Worm (Caenorhabditis elegans) whole organism, young adult: ENCODE results near the gene H39E23.2.

ENCODE experiments used
- B0019.2 ChIP-seq: fragments of 200-800 bp; sonication (Bioruptor generic); conservative IDR thresholded peaks from 2 replicates; pipeline ENCODE4 v1.3.6; 2022; ENCODE audit warnings: missing genetic modification reagents, missing genetic modification characterization, missing compliant biosample characterization
- C06A6.2 ChIP-seq: fragments of 200-800 bp; sonication (Bioruptor generic); conservative IDR thresholded peaks from 2 replicates; pipeline ENCODE4 v1.3.6; 2022; ENCODE audit warnings: missing genetic modification characterization, missing compliant biosample characterization
- F49E8.2 ChIP-seq: sonication (generic microtip); optimal IDR thresholded peaks from 3 replicates; lab custom pipeline; 2017; ENCODE audit warnings: missing genetic modification characterization, mild to moderate bottlenecking, missing compliant biosample characterization, antibody characterized with exemption, moderate library complexity; ENCODE audit not compliant: insufficient read depth
- F52B5.7 ChIP-seq: sonication (generic microtip); optimal IDR thresholded peaks from 2 replicates; lab custom pipeline; 2016; ENCODE audit warnings: mild to moderate bottlenecking, missing genetic modification characterization, missing compliant biosample characterization
- T26A5.8 ChIP-seq: sonication (generic microtip); optimal IDR thresholded peaks from 2 replicates; lab custom pipeline; 2016; ENCODE audit warnings: missing genetic modification characterization, missing compliant biosample characterization
- Y53F4B.3 ChIP-seq: fragments of 200-800 bp; sonication (Bioruptor generic); IDR thresholded peaks from 2 replicates; pipeline ENCODE4 v1.3.6; 2022; ENCODE audit warnings: missing genetic modification reagents, missing genetic modification characterization, missing compliant biosample characterization
- Y53G8AR.9 ChIP-seq: fragments of 200-800 bp; sonication (Bioruptor generic); conservative IDR thresholded peaks from 2 replicates; pipeline ENCODE4 v1.3.6; 2022; ENCODE audit warnings: missing genetic modification reagents, missing genetic modification characterization, missing compliant biosample characterization
- Y67H2A.10 ChIP-seq: fragments of 200-800 bp; sonication (Bioruptor generic); conservative IDR thresholded peaks from 2 replicates; pipeline ENCODE4 v1.3.6; 2022; ENCODE audit warnings: missing genetic modification reagents, missing genetic modification characterization, missing compliant biosample characterization
- ama-1 ChIP-seq, 3 experiments: fragments of 150-350 bp in 1 of 3; sonication (generic microtip) in 2 of 3; optimal IDR thresholded peaks; 2 replicates each; lab custom pipeline; 2014 to 2018; ENCODE audit warnings: missing biosample characterization in 2 of 3, missing genetic modification characterization in 2 of 3, missing genetic modification reagents in 2 of 3
- athp-1 ChIP-seq: sonication (generic microtip); optimal IDR thresholded peaks from 2 replicates; lab custom pipeline; 2017; ENCODE audit warnings: mild to moderate bottlenecking, missing genetic modification characterization, missing compliant biosample characterization
- attf-3 ChIP-seq: fragments of 200-800 bp; sonication (Bioruptor generic); conservative IDR thresholded peaks from 2 replicates; pipeline ENCODE4 v1.3.6; 2022; ENCODE audit warnings: missing genetic modification reagents, missing genetic modification characterization, missing compliant biosample characterization
- attf-6 ChIP-seq: fragments of 200-800 bp; sonication (Bioruptor generic); IDR thresholded peaks from 2 replicates; pipeline ENCODE4 v1.3.6; 2022; ENCODE audit warnings: missing genetic modification reagents, missing genetic modification characterization, missing compliant biosample characterization
- bed-1 ChIP-seq: fragments of 200-800 bp; sonication (Bioruptor generic); IDR thresholded peaks from 2 replicates; pipeline ENCODE4 v1.3.6; 2022; ENCODE audit warnings: missing genetic modification reagents, missing genetic modification characterization, missing compliant biosample characterization
- cebp-1 ChIP-seq, 2 experiments: fragments of 200-800 bp in 1 of 2; sonication (Bioruptor generic) in 1 of 2; sonication (generic microtip) in 1 of 2; IDR thresholded peaks in 1 of 2; optimal IDR thresholded peaks in 1 of 2; 2 replicates each; pipeline versions ENCODE4 v1.3.6 to Lab custom; 2017 to 2022; ENCODE audit warnings: missing compliant biosample characterization in 2 of 2, missing genetic modification characterization in 2 of 2, mild to moderate bottlenecking in 1 of 2, missing genetic modification reagents in 1 of 2, moderate library complexity in 1 of 2
- cebp-2 ChIP-seq: fragments of 200-800 bp; sonication (Bioruptor generic); IDR thresholded peaks from 2 replicates; pipeline ENCODE4 v1.3.6; 2022; ENCODE audit warnings: missing genetic modification characterization, missing compliant biosample characterization
- ceh-58 ChIP-seq: fragments of 200-800 bp; sonication (Bioruptor generic); IDR thresholded peaks from 2 replicates; pipeline ENCODE4 v1.3.6; 2022; ENCODE audit warnings: missing genetic modification characterization, missing compliant biosample characterization
- ceh-91 ChIP-seq: fragments of 200-800 bp; sonication (Bioruptor generic); IDR thresholded peaks from 2 replicates; pipeline ENCODE4 v1.3.6; 2022; ENCODE audit warnings: missing genetic modification reagents, missing genetic modification characterization, missing compliant biosample characterization
- chd-7 ChIP-seq: sonication (generic microtip); optimal IDR thresholded peaks from 2 replicates; lab custom pipeline; 2016; ENCODE audit warnings: mild to moderate bottlenecking, missing genetic modification characterization, moderate library complexity, missing compliant biosample characterization
- die-1 ChIP-seq: sonication (generic microtip); optimal IDR thresholded peaks from 2 replicates; lab custom pipeline; 2016; ENCODE audit warnings: missing genotype, mild to moderate bottlenecking, missing genetic modification characterization, missing compliant biosample characterization
- dox-1 ChIP-seq: fragments of 200-800 bp; sonication (Bioruptor generic); IDR thresholded peaks from 2 replicates; pipeline ENCODE4 v1.3.6; 2022; ENCODE audit warnings: missing genetic modification reagents, missing genetic modification characterization, missing compliant biosample characterization
- dpff-1 ChIP-seq: sonication (generic microtip); optimal IDR thresholded peaks from 2 replicates; lab custom pipeline; 2017; ENCODE audit warnings: mild to moderate bottlenecking, missing genetic modification characterization, missing compliant biosample characterization
- dpl-1 ChIP-seq: fragments of 150-350 bp; optimal IDR thresholded peaks from 2 replicates; lab custom pipeline; 2014; ENCODE audit warnings: missing biosample characterization, missing genetic modification reagents, missing genetic modification characterization
- efl-1 ChIP-seq: fragments of 150-350 bp; optimal IDR thresholded peaks from 2 replicates; lab custom pipeline; 2014; ENCODE audit warnings: missing biosample characterization, missing genetic modification reagents, missing genetic modification characterization
- egl-44 ChIP-seq: fragments of 200-800 bp; sonication (Bioruptor generic); IDR thresholded peaks from 2 replicates; pipeline ENCODE4 v1.3.6; 2022; ENCODE audit warnings: missing genetic modification reagents, missing genetic modification characterization, missing compliant biosample characterization
- egrh-3 ChIP-seq: fragments of 200-800 bp; sonication (Bioruptor generic); IDR thresholded peaks from 2 replicates; pipeline ENCODE4 v1.3.6; 2022; ENCODE audit warnings: missing genetic modification reagents, missing genetic modification characterization, missing compliant biosample characterization
- ekl-4 ChIP-seq: fragments of 200-800 bp; sonication (Bioruptor generic); IDR thresholded peaks from 2 replicates; pipeline ENCODE4 v1.3.6; 2022; ENCODE audit warnings: missing genetic modification reagents, missing genetic modification characterization, missing compliant biosample characterization
- hmg-1.2 ChIP-seq: fragments of 200-800 bp; sonication (Bioruptor generic); IDR thresholded peaks from 2 replicates; pipeline ENCODE4 v1.3.6; 2022; ENCODE audit warnings: missing genetic modification reagents, missing genetic modification characterization, missing compliant biosample characterization
- hmg-20 ChIP-seq: fragments of 200-800 bp; sonication (Bioruptor generic); IDR thresholded peaks from 2 replicates; pipeline ENCODE4 v1.3.6; 2022; ENCODE audit warnings: missing genetic modification reagents, missing genetic modification characterization, missing compliant biosample characterization
- hsf-1 ChIP-seq: fragments of 200-800 bp; sonication (Bioruptor generic); IDR thresholded peaks from 2 replicates; pipeline ENCODE4 v1.3.6; 2022; ENCODE audit warnings: missing genetic modification reagents, missing genetic modification characterization, missing compliant biosample characterization
- lag-1 ChIP-seq: fragments of 200-800 bp; sonication (Bioruptor generic); IDR thresholded peaks from 2 replicates; pipeline ENCODE4 v1.3.6; 2022; ENCODE audit warnings: missing genetic modification reagents, missing genetic modification characterization, missing compliant biosample characterization
- let-607 ChIP-seq, 2 experiments: fragments of 200-800 bp in 1 of 2; sonication (Bioruptor generic) in 1 of 2; sonication (generic microtip) in 1 of 2; optimal IDR thresholded peaks; 2 replicates each; lab custom pipeline; 2016 to 2018; ENCODE audit warnings: mild to moderate bottlenecking in 2 of 2, missing compliant biosample characterization in 2 of 2, missing genetic modification characterization in 2 of 2, moderate library complexity in 2 of 2, missing genotype in 1 of 2
- lsy-27 ChIP-seq: sonication (generic microtip); optimal IDR thresholded peaks from 2 replicates; lab custom pipeline; 2017; ENCODE audit warnings: missing genetic modification characterization, mild to moderate bottlenecking, missing compliant biosample characterization, antibody characterized with exemption, missing genotype, borderline replicate concordance; ENCODE audit not compliant: insufficient read depth
- madf-3 ChIP-seq: fragments of 200-800 bp; sonication (Bioruptor generic); IDR thresholded peaks from 2 replicates; pipeline ENCODE4 v1.3.6; 2022; ENCODE audit warnings: missing genetic modification reagents, missing genetic modification characterization, missing compliant biosample characterization
- nfya-1 ChIP-seq: sonication (generic microtip); optimal IDR thresholded peaks from 2 replicates; lab custom pipeline; 2017; ENCODE audit warnings: antibody characterized with exemption, missing compliant biosample characterization, missing genetic modification characterization, borderline replicate concordance; ENCODE audit not compliant: insufficient read depth
- nhr-90 ChIP-seq: sonication (generic microtip); optimal IDR thresholded peaks from 2 replicates; lab custom pipeline; 2016; ENCODE audit warnings: missing genotype, mild to moderate bottlenecking, missing genetic modification characterization, missing compliant biosample characterization
- pha-4 ChIP-seq: fragments of 150-350 bp; sonication (generic microtip); optimal IDR thresholded peaks from 2 replicates; lab custom pipeline; 2014; ENCODE audit warnings: missing biosample characterization, missing genetic modification reagents, missing genetic modification characterization
- rec-8 ChIP-seq, 2 experiments: sonication (generic microtip); optimal IDR thresholded peaks; 2 replicates each; lab custom pipeline; 2016; ENCODE audit warnings: mild to moderate bottlenecking in 2 of 2, missing genetic modification characterization in 2 of 2, missing genetic modification reagents in 2 of 2, missing genotype in 2 of 2, missing biosample characterization in 1 of 2, missing compliant biosample characterization in 1 of 2, moderate library complexity in 1 of 2
- snpc-1.1 ChIP-seq: sonication (generic microtip); optimal IDR thresholded peaks from 2 replicates; lab custom pipeline; 2017; ENCODE audit warnings: missing genetic modification characterization, mild to moderate bottlenecking, missing compliant biosample characterization, antibody characterized with exemption, moderate library complexity, missing genotype, missing genetic modification reagents; ENCODE audit not compliant: insufficient read depth
- snpc-4 ChIP-seq, 5 experiments: fragments of 150-350 bp in 1 of 5; sonication (generic microtip) in 4 of 5; optimal IDR thresholded peaks; 2 replicates each; lab custom pipeline; 2014 to 2018; ENCODE audit warnings: missing genetic modification characterization in 5 of 5, missing biosample characterization in 3 of 5, antibody characterized with exemption in 2 of 5, mild to moderate bottlenecking in 2 of 5, missing compliant biosample characterization in 2 of 5, missing genotype in 2 of 5, moderate library complexity in 2 of 5, missing genetic modification reagents in 1 of 5
- tbp1 ChIP-seq: fragments of 200-800 bp; sonication (Bioruptor generic); optimal IDR thresholded peaks from 2 replicates; lab custom pipeline; 2018; ENCODE audit warnings: mild to moderate bottlenecking, missing genetic modification characterization, missing compliant biosample characterization
- xnd-1 ChIP-seq: sonication (generic microtip); optimal IDR thresholded peaks from 2 replicates; lab custom pipeline; 2016; ENCODE audit warnings: missing genotype, missing genetic modification reagents, missing genetic modification characterization, missing compliant biosample characterization
- zim-3 ChIP-seq: sonication (generic microtip); optimal IDR thresholded peaks from 2 replicates; lab custom pipeline; 2017; ENCODE audit warnings: mild to moderate bottlenecking, missing genetic modification characterization, moderate library complexity, missing compliant biosample characterization
- ztf-22 ChIP-seq: fragments of 200-800 bp; sonication (Bioruptor generic); optimal IDR thresholded peaks from 2 replicates; lab custom pipeline; 2018; ENCODE audit warnings: mild to moderate bottlenecking, missing genetic modification characterization, moderate library complexity, missing compliant biosample characterization

Gene H39E23.2

DNA sequence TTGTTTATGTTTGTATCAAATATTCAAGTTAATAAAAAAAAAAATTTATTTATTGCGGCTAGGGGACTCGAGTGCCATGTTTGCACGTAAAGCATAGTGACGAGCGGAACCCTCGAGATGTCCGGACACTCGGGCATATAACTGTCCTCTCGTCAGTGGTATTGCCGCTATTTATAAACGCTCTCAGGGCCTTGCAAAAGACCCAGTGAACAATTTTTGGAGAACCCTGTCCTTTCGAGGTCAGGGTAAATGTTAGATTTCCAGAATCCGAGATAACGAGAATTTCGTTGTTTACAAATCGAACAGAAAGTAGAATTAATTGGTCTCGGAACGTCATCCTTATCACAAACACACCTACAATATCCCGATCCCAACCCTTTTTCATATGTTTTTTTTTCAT, 17.7 kb upstream of the H39E23.2 start, which contains the start of gene D1086.3 (continued):
- TF ChIP-seq ekl-4 (peak; percentile 55), lag-1 (no peak), ceh-58 (no peak), let-607 (tag; optimal IDR thresholded peaks at IDR 0.05; lab: Kevin White, UChicago) (no peak), efl-1 (GFP tag; lab: Kevin White, UChicago) (peak; percentile 21), dpff-1 (tag; lab: Kevin White, UChicago) (no peak), hsf-1 (GFP tag; lab: Robert Waterston, UW) (no peak), ceh-91 (GFP tag; lab: Robert Waterston, UW) (no peak), cebp-1 (GFP tag; IDR thresholded peaks at IDR 0.05; lab: Robert Waterston, UW) (no peak), cebp-1 (tag; optimal IDR thresholded peaks at IDR 0.05; lab: Kevin White, UChicago) (no peak), dox-1 (no peak), hmg-20 (peak; percentile 52; the same call in 1 of the 2 replicates), Y53F4B.3 (GFP tag; lab: Robert Waterston, UW) (peak; percentile 21; the same call in 1 of the 2 replicates)

DNA sequence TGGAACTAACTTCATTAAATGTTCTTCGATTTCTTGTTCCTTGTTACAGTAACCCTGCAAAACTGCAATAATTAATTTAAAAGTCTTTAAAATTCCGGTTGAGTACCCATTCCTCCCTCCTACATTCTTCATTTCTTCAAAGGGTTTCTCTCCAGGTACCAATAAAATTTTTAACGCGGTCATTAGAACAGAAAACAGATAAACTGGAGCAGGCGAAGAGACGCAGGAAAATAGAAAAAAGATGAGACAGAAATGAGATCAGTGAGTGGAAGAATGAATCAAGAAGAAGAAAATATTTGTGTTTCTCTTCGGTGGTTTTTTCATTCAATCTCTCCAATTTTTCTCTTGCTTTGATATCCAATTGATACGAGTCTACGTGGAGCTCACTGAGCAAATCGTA, 16.3 kb upstream of the H39E23.2 start, which contains the start of gene D1086.8:
Gene D1086.8, plus strand, starts transcription at position 301 of the 400 bp plus-strand sequence.
- no peak for TF ChIP-seq B0019.2 (GFP tag; lab: Robert Waterston, UW)
- TF ChIP-seq chd-7 (tag; lab: Kevin White, UChicago), result no peak
- TF ChIP-seq attf-6 (GFP tag; lab: Robert Waterston, UW), result no peak
- no peak for TF ChIP-seq T26A5.8
- no peak for TF ChIP-seq egl-44
- TF ChIP-seq Y67H2A.10 (GFP tag; lab: Robert Waterston, UW), result no peak
- TF ChIP-seq hsf-1 (GFP tag; lab: Robert Waterston, UW), result no peak
- no peak for TF ChIP-seq lsy-27 (tag; lab: Kevin White, UChicago)
- TF ChIP-seq pha-4 (tag; lab: Kevin White, UChicago), result no peak

DNA sequence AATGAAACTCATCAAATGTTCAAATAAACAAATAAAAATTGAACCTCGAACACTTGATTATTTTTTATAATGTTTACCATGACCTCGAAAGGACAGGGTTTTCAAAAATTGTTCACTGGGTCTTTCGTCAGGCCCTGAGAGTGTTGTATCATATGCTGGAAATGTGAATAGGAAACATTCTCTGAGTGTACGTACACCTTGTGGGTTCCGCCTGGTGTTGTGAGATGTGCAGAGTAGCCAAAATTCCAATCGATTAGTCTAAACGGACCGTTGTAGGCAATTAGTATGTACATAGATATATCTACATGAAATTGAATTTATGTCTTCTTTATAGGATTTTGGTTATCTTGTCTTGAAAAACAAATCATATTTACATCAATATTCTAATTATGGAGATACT, 15.6 kb upstream of the H39E23.2 start:
- TF ChIP-seq nhr-90 (tag; lab: Kevin White, UChicago), result no peak
- no peak for TF ChIP-seq nfya-1
- TF ChIP-seq ztf-22 (GFP tag; lab: Kevin White, UChicago), result no peak
- no peak for TF ChIP-seq F52B5.7
- TF ChIP-seq ama-1 (optimal IDR thresholded peaks at IDR 0.05; lab: Kevin White, UChicago), result no peak
- TF ChIP-seq ama-1 (GFP tag; optimal IDR thresholded peaks at IDR 0.05; lab: Kevin White, UChicago), result no peak
- no peak for TF ChIP-seq cebp-2 (GFP tag; lab: Robert Waterston, UW)
- TF ChIP-seq F49E8.2 (tag; lab: Kevin White, UChicago), result no peak
- no peak for TF ChIP-seq bed-1
- no peak for TF ChIP-seq zim-3 (tag; lab: Kevin White, UChicago)
- TF ChIP-seq die-1, result no peak
- TF ChIP-seq tbp1 (GFP tag; lab: Kevin White, UChicago), result peak; percentile 16
- TF ChIP-seq egrh-3 (GFP tag; lab: Robert Waterston, UW), result no peak
- TF ChIP-seq xnd-1 (tag; lab: Kevin White, UChicago), result no peak
- no peak for TF ChIP-seq C06A6.2 (GFP tag; lab: Robert Waterston, UW)
- no peak for TF ChIP-seq rec-8 (tag; optimal IDR thresholded peaks at IDR 0.05; lab: Kevin White, UChicago)
- no peak for TF ChIP-seq athp-1 (tag; lab: Kevin White, UChicago)
- TF ChIP-seq dox-1, result no peak
- TF ChIP-seq snpc-1.1, result peak; percentile 59
- no peak for TF ChIP-seq snpc-4 (GFP tag; optimal IDR thresholded peaks at IDR 0.05; lab: Kevin White, UChicago)
- TF ChIP-seq snpc-4 (tag; optimal IDR thresholded peaks at IDR 0.05; lab: Kevin White, UChicago), result peak in 2 of 4 experiments; percentile 36 to 70
- TF ChIP-seq Y53G8AR.9, result no peak
- peak; percentile 24; the same call in 1 of the 2 replicates for TF ChIP-seq hmg-1.2
- no peak for TF ChIP-seq dpl-1 (GFP tag; lab: Kevin White, UChicago)
- no peak for TF ChIP-seq madf-3 (GFP tag; lab: Robert Waterston, UW)
- TF ChIP-seq attf-3 (GFP tag; lab: Robert Waterston, UW), result no peak
- TF ChIP-seq ekl-4, result no peak
- no peak for TF ChIP-seq hsf-1 (GFP tag; lab: Robert Waterston, UW)
